Worm (Caenorhabditis elegans) whole organism, young adult: Measurements from ENCODE around the gene sir-2.3.

Experiments
- B0261.1 ChIP-seq: sonication (generic microtip); optimal IDR thresholded peaks from 2 replicates; lab custom pipeline; 2016; ENCODE audit warnings: mild to moderate bottlenecking, missing genetic modification characterization, moderate library complexity, missing compliant biosample characterization
- B0336.3 ChIP-seq: fragments of 200-800 bp; sonication (Bioruptor generic); IDR thresholded peaks from 2 replicates; pipeline ENCODE4 v1.3.6; 2022; ENCODE audit warnings: missing genetic modification characterization, missing compliant biosample characterization
- F22D6.2 ChIP-seq: sonication (generic microtip); optimal IDR thresholded peaks from 2 replicates; lab custom pipeline; 2016; ENCODE audit warnings: mild to moderate bottlenecking, missing genetic modification characterization, missing compliant biosample characterization
- F23B12.7 ChIP-seq: sonication (generic microtip); optimal IDR thresholded peaks from 2 replicates; lab custom pipeline; 2017; ENCODE audit warnings: missing genetic modification characterization, mild to moderate bottlenecking, missing compliant biosample characterization, antibody characterized with exemption, moderate library complexity; ENCODE audit not compliant: insufficient read depth
- F33H1.4 ChIP-seq: fragments of 200-800 bp; sonication (Bioruptor generic); IDR thresholded peaks from 2 replicates; pipeline ENCODE4 v1.3.6; 2022; ENCODE audit warnings: missing genetic modification reagents, missing genetic modification characterization, missing compliant biosample characterization
- K11D2.4 ChIP-seq: fragments of 200-800 bp; sonication (Bioruptor generic); IDR thresholded peaks from 2 replicates; pipeline ENCODE4 v1.3.6; 2022; ENCODE audit warnings: missing genetic modification reagents, missing genetic modification characterization, missing compliant biosample characterization
- Y53G8AR.9 ChIP-seq: fragments of 200-800 bp; sonication (Bioruptor generic); conservative IDR thresholded peaks from 2 replicates; pipeline ENCODE4 v1.3.6; 2022; ENCODE audit warnings: missing genetic modification reagents, missing genetic modification characterization, missing compliant biosample characterization
- Y56A3A.18 ChIP-seq: fragments of 200-800 bp; sonication (Bioruptor generic); IDR thresholded peaks from 2 replicates; pipeline ENCODE4 v1.3.6; 2022; ENCODE audit warnings: missing genetic modification reagents, missing genetic modification characterization, missing compliant biosample characterization
- ZK185.1 ChIP-seq: sonication (generic microtip); optimal IDR thresholded peaks from 2 replicates; lab custom pipeline; 2016; ENCODE audit warnings: mild to moderate bottlenecking, missing genetic modification characterization, missing compliant biosample characterization; ENCODE audit not compliant: poor library complexity, severe bottlenecking
- atf-7 ChIP-seq: sonication (generic microtip); optimal IDR thresholded peaks from 2 replicates; lab custom pipeline; 2017; ENCODE audit warnings: mild to moderate bottlenecking, missing genetic modification characterization, missing compliant biosample characterization
- cebp-1 ChIP-seq, 2 experiments: fragments of 200-800 bp in 1 of 2; sonication (Bioruptor generic) in 1 of 2; sonication (generic microtip) in 1 of 2; IDR thresholded peaks in 1 of 2; optimal IDR thresholded peaks in 1 of 2; 2 replicates each; pipeline versions ENCODE4 v1.3.6 to Lab custom; 2017 to 2022; ENCODE audit warnings: missing compliant biosample characterization in 2 of 2, missing genetic modification characterization in 2 of 2, mild to moderate bottlenecking in 1 of 2, missing genetic modification reagents in 1 of 2, moderate library complexity in 1 of 2
- ceh-27 ChIP-seq: fragments of 200-800 bp; sonication (Bioruptor generic); optimal IDR thresholded peaks from 2 replicates; lab custom pipeline; 2018; ENCODE audit warnings: mild to moderate bottlenecking, missing genetic modification characterization, moderate library complexity, missing compliant biosample characterization
- chd-7 ChIP-seq: sonication (generic microtip); optimal IDR thresholded peaks from 2 replicates; lab custom pipeline; 2016; ENCODE audit warnings: mild to moderate bottlenecking, missing genetic modification characterization, moderate library complexity, missing compliant biosample characterization
- dox-1 ChIP-seq: fragments of 200-800 bp; sonication (Bioruptor generic); IDR thresholded peaks from 2 replicates; pipeline ENCODE4 v1.3.6; 2022; ENCODE audit warnings: missing genetic modification reagents, missing genetic modification characterization, missing compliant biosample characterization
- dpff-1 ChIP-seq: sonication (generic microtip); optimal IDR thresholded peaks from 2 replicates; lab custom pipeline; 2017; ENCODE audit warnings: mild to moderate bottlenecking, missing genetic modification characterization, missing compliant biosample characterization
- efl-1 ChIP-seq: fragments of 150-350 bp; optimal IDR thresholded peaks from 2 replicates; lab custom pipeline; 2014; ENCODE audit warnings: missing biosample characterization, missing genetic modification reagents, missing genetic modification characterization
- gei-17 ChIP-seq: fragments of 200-800 bp; sonication (Bioruptor generic); optimal IDR thresholded peaks from 2 replicates; lab custom pipeline; 2018; ENCODE audit warnings: mild to moderate bottlenecking, missing genetic modification characterization, missing compliant biosample characterization
- hmg-20 ChIP-seq: fragments of 200-800 bp; sonication (Bioruptor generic); IDR thresholded peaks from 2 replicates; pipeline ENCODE4 v1.3.6; 2022; ENCODE audit warnings: missing genetic modification reagents, missing genetic modification characterization, missing compliant biosample characterization
- let-526 ChIP-seq: fragments of 200-800 bp; sonication (Bioruptor generic); IDR thresholded peaks from 2 replicates; pipeline ENCODE4 v1.3.6; 2022; ENCODE audit warnings: missing genetic modification reagents, missing genetic modification characterization, missing compliant biosample characterization
- let-607 ChIP-seq, 2 experiments: fragments of 200-800 bp in 1 of 2; sonication (Bioruptor generic) in 1 of 2; sonication (generic microtip) in 1 of 2; optimal IDR thresholded peaks; 2 replicates each; lab custom pipeline; 2016 to 2018; ENCODE audit warnings: mild to moderate bottlenecking in 2 of 2, missing compliant biosample characterization in 2 of 2, missing genetic modification characterization in 2 of 2, moderate library complexity in 2 of 2, missing genotype in 1 of 2
- lin-35 ChIP-seq, 3 experiments: fragments of 150-350 bp in 2 of 3; sonication (generic microtip) in 1 of 3; optimal IDR thresholded peaks; 2 replicates each; lab custom pipeline; 2014 to 2018; ENCODE audit warnings: missing biosample characterization in 3 of 3, missing genetic modification characterization in 3 of 3, missing genetic modification reagents in 3 of 3
- lin-40 ChIP-seq: sonication (generic microtip); optimal IDR thresholded peaks from 2 replicates; lab custom pipeline; 2016; ENCODE audit warnings: missing genetic modification characterization, mild to moderate bottlenecking, missing compliant biosample characterization, missing genotype, missing genetic modification reagents
- lir-1 ChIP-seq: fragments of 200-800 bp; sonication (Bioruptor generic); conservative IDR thresholded peaks from 2 replicates; pipeline ENCODE4 v1.3.6; 2022; ENCODE audit warnings: missing genetic modification reagents, missing genetic modification characterization, missing compliant biosample characterization
- madf-10 ChIP-seq: sonication (generic microtip); optimal IDR thresholded peaks from 2 replicates; lab custom pipeline; 2016; ENCODE audit warnings: mild to moderate bottlenecking, missing genetic modification characterization, missing compliant biosample characterization
- nfyb-1 ChIP-seq: fragments of 200-800 bp; sonication (Bioruptor generic); IDR thresholded peaks from 2 replicates; pipeline ENCODE4 v1.3.6; 2022; ENCODE audit warnings: missing genetic modification reagents, missing genetic modification characterization, missing compliant biosample characterization
- nhr-179 ChIP-seq: sonication (generic microtip); optimal IDR thresholded peaks from 2 replicates; lab custom pipeline; 2016; ENCODE audit warnings: mild to moderate bottlenecking, missing genetic modification characterization, missing compliant biosample characterization
- nhr-27 ChIP-seq: fragments of 200-800 bp; sonication (Bioruptor generic); optimal IDR thresholded peaks from 2 replicates; lab custom pipeline; 2018; ENCODE audit warnings: mild to moderate bottlenecking, missing genetic modification characterization, moderate library complexity, missing compliant biosample characterization
- nhr-80 ChIP-seq: sonication (generic microtip); optimal IDR thresholded peaks from 2 replicates; lab custom pipeline; 2016; ENCODE audit warnings: missing genetic modification characterization, missing compliant biosample characterization
- pha-4 ChIP-seq: fragments of 150-350 bp; sonication (generic microtip); optimal IDR thresholded peaks from 2 replicates; lab custom pipeline; 2014; ENCODE audit warnings: missing biosample characterization, missing genetic modification reagents, missing genetic modification characterization
- sdz-38 ChIP-seq: sonication (generic microtip); optimal IDR thresholded peaks from 2 replicates; lab custom pipeline; 2016; ENCODE audit warnings: missing genotype, missing genetic modification characterization, missing compliant biosample characterization
- snpc-4 ChIP-seq, 5 experiments: fragments of 150-350 bp in 1 of 5; sonication (generic microtip) in 4 of 5; optimal IDR thresholded peaks; 2 replicates each; lab custom pipeline; 2014 to 2018; ENCODE audit warnings: missing genetic modification characterization in 5 of 5, missing biosample characterization in 3 of 5, antibody characterized with exemption in 2 of 5, mild to moderate bottlenecking in 2 of 5, missing compliant biosample characterization in 2 of 5, missing genotype in 2 of 5, moderate library complexity in 2 of 5, missing genetic modification reagents in 1 of 5
- tbp1 ChIP-seq: fragments of 200-800 bp; sonication (Bioruptor generic); optimal IDR thresholded peaks from 2 replicates; lab custom pipeline; 2018; ENCODE audit warnings: mild to moderate bottlenecking, missing genetic modification characterization, missing compliant biosample characterization
- tlf-1 ChIP-seq: fragments of 200-800 bp; sonication (Bioruptor generic); optimal IDR thresholded peaks from 2 replicates; lab custom pipeline; 2018; ENCODE audit warnings: mild to moderate bottlenecking, missing genetic modification characterization, missing compliant biosample characterization
- zfh-2 ChIP-seq: fragments of 200-800 bp; sonication (Bioruptor generic); conservative IDR thresholded peaks from 2 replicates; pipeline ENCODE4 v1.3.6; 2022; ENCODE audit warnings: missing genetic modification reagents, missing genetic modification characterization, missing compliant biosample characterization
- ztf-26 ChIP-seq: sonication (generic microtip); optimal IDR thresholded peaks from 2 replicates; lab custom pipeline; 2017; ENCODE audit warnings: missing genetic modification characterization, missing compliant biosample characterization

sir-2.3 gene

DNA sequence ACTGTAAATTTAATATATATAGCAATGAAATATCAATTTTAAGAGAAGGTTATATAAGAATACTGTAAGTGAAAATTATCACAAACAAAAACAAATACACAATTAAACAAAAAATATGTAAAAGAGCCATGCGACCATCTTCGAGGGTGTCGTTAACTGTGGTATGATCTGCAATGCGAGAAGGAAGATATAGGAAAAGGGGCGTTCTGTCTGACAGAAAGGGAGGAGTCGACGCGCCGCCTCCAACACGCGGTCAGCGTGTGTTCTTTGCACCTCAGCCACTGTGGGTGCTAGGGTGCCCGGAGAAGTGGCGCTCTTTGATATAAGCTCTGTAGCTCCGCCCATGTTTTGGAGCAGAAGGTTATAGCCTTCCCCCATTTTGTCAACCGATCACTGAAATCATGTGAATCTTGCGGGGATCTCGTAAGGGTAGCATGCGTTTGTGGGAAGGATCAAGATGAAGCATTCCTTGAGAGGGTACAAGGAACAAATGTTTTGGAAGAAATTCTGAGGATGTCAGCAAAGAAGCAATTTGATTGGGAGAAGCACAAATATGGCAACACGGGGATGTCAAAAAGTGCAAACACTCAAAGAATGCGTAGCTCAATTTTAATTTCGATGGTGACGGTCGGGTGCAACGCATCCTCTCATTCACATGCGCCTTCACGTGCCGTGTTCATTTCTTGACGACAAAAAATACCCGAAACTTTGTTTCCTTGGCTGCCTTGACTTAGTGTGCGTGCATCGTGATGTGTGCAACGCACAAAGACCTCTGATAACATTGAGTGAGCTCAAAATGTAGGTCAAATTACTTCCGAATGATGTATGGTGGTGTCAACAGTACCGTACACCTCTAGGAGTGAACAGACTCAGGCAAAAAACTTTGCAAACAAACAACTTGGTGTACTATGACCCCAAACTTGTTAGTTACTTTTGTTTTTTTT lies 19.6 kb downstream of the sir-2.3 start, which contains the start of gene mxl-3 (continued):
- TF ChIP-seq dpff-1 (no peak), lir-1 (GFP tag; lab: Robert Waterston, UW) (no peak), zfh-2 (GFP tag; lab: Robert Waterston, UW) (peak; percentile 80), let-607 (tag; optimal IDR thresholded peaks at IDR 0.05; lab: Kevin White, UChicago) (peak in 1 of 2 experiments; percentile 21), hmg-20 (GFP tag; lab: Robert Waterston, UW) (no peak), K11D2.4 (GFP tag; lab: Robert Waterston, UW) (peak; percentile 22), cebp-1 (GFP tag; IDR thresholded peaks at IDR 0.05; lab: Robert Waterston, UW) (0 out of 2 replicates have a peak, but pooled peaks have one; percentile 11), cebp-1 (tag; optimal IDR thresholded peaks at IDR 0.05; lab: Kevin White, UChicago) (peak; percentile 3), chd-7 (tag; lab: Kevin White, UChicago) (peak; percentile 36), atf-7 (tag; lab: Kevin White, UChicago) (peak; percentile 19), F23B12.7 (no peak), Y53G8AR.9 (GFP tag; lab: Robert Waterston, UW) (0 out of 2 replicates have a peak, but pooled peaks have one; percentile 29)

DNA sequence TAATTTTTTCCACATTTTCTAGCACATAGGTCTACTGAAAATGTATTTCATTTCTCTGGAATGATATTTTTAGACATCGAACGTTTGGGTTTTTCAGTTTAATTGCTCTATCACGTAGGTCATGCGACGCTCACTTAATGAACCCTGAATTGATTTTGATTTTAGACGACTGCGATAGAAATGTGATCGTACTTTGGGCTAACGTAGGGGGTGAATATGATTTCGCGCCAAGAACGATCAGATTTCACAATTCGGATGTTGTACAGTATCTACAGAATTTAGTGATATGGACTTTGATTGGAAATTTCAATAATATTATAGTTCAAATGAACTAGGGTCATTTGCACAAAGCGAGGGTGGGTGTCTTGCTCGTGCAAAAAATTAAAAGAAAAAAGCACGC lies 20.7 kb downstream of the sir-2.3 start:
- no peak for TF ChIP-seq dpff-1
- TF ChIP-seq cebp-1 (GFP tag; IDR thresholded peaks at IDR 0.05; lab: Robert Waterston, UW) = no peak
- TF ChIP-seq cebp-1 (tag; optimal IDR thresholded peaks at IDR 0.05; lab: Kevin White, UChicago) = peak; percentile 52

DNA sequence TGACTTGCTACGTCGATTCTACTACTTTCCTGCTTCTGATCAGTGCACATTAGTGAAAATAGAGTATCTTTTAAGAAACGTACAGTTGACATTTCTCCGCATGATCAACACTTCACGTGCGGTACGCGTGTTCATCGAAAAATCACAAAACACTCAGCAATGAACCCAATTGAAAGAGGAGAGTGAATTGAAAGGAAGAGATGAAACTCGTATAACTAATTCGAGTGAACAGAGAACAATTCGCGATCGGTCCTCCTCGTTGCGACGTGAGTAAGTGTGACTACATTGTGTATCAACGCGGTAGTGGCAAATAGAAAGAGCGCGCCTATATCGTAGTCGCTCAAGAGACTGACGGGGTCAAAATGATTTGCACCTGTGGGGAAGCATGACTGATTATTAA lies 22.0 kb downstream of the sir-2.3 start:
- TF ChIP-seq tbp1 (peak; percentile 29), gei-17 (peak; percentile 1), ZK185.1 (peak; percentile 59), let-526 (no peak), pha-4 (tag; lab: Kevin White, UChicago) (peak; percentile 41), K11D2.4 (GFP tag; lab: Robert Waterston, UW) (0 out of 2 replicates have a peak, but pooled peaks have one; percentile 35), B0261.1 (tag; lab: Kevin White, UChicago) (no peak), atf-7 (tag; lab: Kevin White, UChicago) (peak; percentile 66), nfyb-1 (GFP tag; lab: Robert Waterston, UW) (0 out of 2 replicates have a peak, but pooled peaks have one; percentile 20), madf-10 (tag; lab: Kevin White, UChicago) (peak; percentile 30), Y56A3A.18 (GFP tag; lab: Robert Waterston, UW) (no peak), let-607 (tag; optimal IDR thresholded peaks at IDR 0.05; lab: Kevin White, UChicago) (peak in 1 of 2 experiments; percentile 14), lin-35 (GFP tag; optimal IDR thresholded peaks at IDR 0.05; lab: Kevin White, UChicago) (peak in 1 of 3 experiments; percentile 1), chd-7 (tag; lab: Kevin White, UChicago) (peak; percentile 50), nhr-179 (no peak), ztf-26 (tag; lab: Kevin White, UChicago) (peak; percentile 89), B0336.3 (0 out of 2 replicates have a peak, but pooled peaks have one; percentile 50), F33H1.4 (no peak), Y53G8AR.9 (GFP tag; lab: Robert Waterston, UW) (peak; percentile 59; the same call in 1 of the 2 replicates), snpc-4 (GFP tag; optimal IDR thresholded peaks at IDR 0.05; lab: Kevin White, UChicago) (no peak), snpc-4 (tag; optimal IDR thresholded peaks at IDR 0.05; lab: Kevin White, UChicago) (peak in 2 of 4 experiments; percentile 22 to 23), cebp-1 (GFP tag; IDR thresholded peaks at IDR 0.05; lab: Robert Waterston, UW) (no peak), cebp-1 (tag; optimal IDR thresholded peaks at IDR 0.05; lab: Kevin White, UChicago) (peak; percentile 53), nhr-80 (tag; lab: Kevin White, UChicago) (peak; percentile 89), F22D6.2 (peak; percentile 53), lin-40 (tag; lab: Kevin White, UChicago) (peak; percentile 67), nhr-27 (no peak), dox-1 (0 out of 2 replicates have a peak, but pooled peaks have one; percentile 6), tlf-1 (GFP tag; lab: Kevin White, UChicago) (peak; percentile 33), sdz-38 (tag; lab: Kevin White, UChicago) (no peak), efl-1 (GFP tag; lab: Kevin White, UChicago) (no peak), ceh-27 (GFP tag; lab: Kevin White, UChicago) (peak; percentile 45)
